Worm (Caenorhabditis elegans): ENCODE measurements around the gene R07G3.8.

Gene R07G3.8

ce11 chrII:7639036-7639435 is 18.7 kb upstream of the R07G3.8 start (continued):
- TF ChIP-seq daf-16 (GFP tag; optimal IDR thresholded peaks at IDR 0.05) = no peak
- peak; percentile 37 for TF ChIP-seq daf-16 (tag; optimal IDR thresholded peaks at IDR 0.05)
- no peak for TF ChIP-seq saeg-2 (GFP tag; IDR thresholded peaks at IDR 0.05)
- peak; percentile 13 for TF ChIP-seq hlh-30 (tag; optimal IDR thresholded peaks at IDR 0.05; ENCODE audit: insufficient read depth)
- no peak for TF ChIP-seq egl-43 (GFP tag; IDR thresholded peaks at IDR 0.05)
- TF ChIP-seq nhr-102 (tag; optimal IDR thresholded peaks at IDR 0.05) = no peak
- TF ChIP-seq mxl-3 (GFP tag; optimal IDR thresholded peaks at IDR 0.05) = peak; percentile 50
- no peak for TF ChIP-seq mep-1 (tag; optimal IDR thresholded peaks at IDR 0.05)
- no peak for TF ChIP-seq madf-9 (GFP tag; conservative IDR thresholded peaks at IDR 0.05)
- TF ChIP-seq arid-1 (GFP tag; conservative IDR thresholded peaks at IDR 0.05) = no peak
- TF ChIP-seq F37D6.2 (tag; optimal IDR thresholded peaks at IDR 0.05) = no peak
- no peak for TF ChIP-seq zip-2 (tag; optimal IDR thresholded peaks at IDR 0.05)
- no peak for TF ChIP-seq mes-2 (tag; optimal IDR thresholded peaks at IDR 0.05; ENCODE audit: poor library complexity, severe bottlenecking)
- no peak for TF ChIP-seq nhr-10 (tag; optimal IDR thresholded peaks at IDR 0.05)
- no peak for TF ChIP-seq pha-4 (GFP tag; IDR thresholded peaks at IDR 0.05)
- no peak for TF ChIP-seq pha-4 (tag; optimal IDR thresholded peaks at IDR 0.05)

ce11 chrII:7636941-7637340 is 16.6 kb upstream of the R07G3.8 start:
- TF ChIP-seq R02D3.7 (tag; optimal IDR thresholded peaks at IDR 0.05) (no peak), aha-1 (tag) (peak; percentile 64)

- TF ChIP-seq php-3 (GFP tag; IDR thresholded peaks at IDR 0.05) (0 out of 2 replicates have a peak, but pooled peaks have one; percentile 13), F26F4.8 (GFP tag; conservative IDR thresholded peaks at IDR 0.05) (0 out of 2 replicates have a peak, but pooled peaks have one; percentile 20), F44E2.7 (GFP tag; IDR thresholded peaks at IDR 0.05) (0 out of 2 replicates have a peak, but pooled peaks have one; percentile 76), set-16 (GFP tag; IDR thresholded peaks at IDR 0.05) (peak; percentile 57), hlh-30 (tag; optimal IDR thresholded peaks at IDR 0.05; ENCODE audit: insufficient read depth) (peak; percentile 43), zfp-3 (GFP tag; conservative IDR thresholded peaks at IDR 0.05) (no peak), aha-1 (tag) (peak; percentile 11), snpc-4 (tag; optimal IDR thresholded peaks at IDR 0.05) (no peak)
Observed at ce11 chrII:7635296-7635695, 15.0 kb upstream of the R07G3.8 start.

- TF ChIP-seq cey-2 (tag; optimal IDR thresholded peaks at IDR 0.05; ENCODE audit: borderline replicate concordance, insufficient read depth) (no peak), mep-1 (tag; optimal IDR thresholded peaks at IDR 0.05) (no peak), unc-39 (tag; optimal IDR thresholded peaks at IDR 0.05) (no peak), nhr-11 (tag; optimal IDR thresholded peaks at IDR 0.05) (no peak), fkh-10 (GFP tag; optimal IDR thresholded peaks at IDR 0.05) (peak; percentile 79), tra-1 (GFP tag; IDR thresholded peaks at IDR 0.05) (no peak), nhr-6 (tag; optimal IDR thresholded peaks at IDR 0.05) (no peak), gei-8 (GFP tag; optimal IDR thresholded peaks at IDR 0.05) (no peak), dmd-9 (GFP tag; IDR thresholded peaks at IDR 0.05) (no peak), lsy-2 (tag; optimal IDR thresholded peaks at IDR 0.05) (peak in 1 of 2 experiments; percentile 62), ztf-11 (tag; optimal IDR thresholded peaks at IDR 0.05) (no peak), unc-62 (GFP tag; optimal IDR thresholded peaks at IDR 0.05 in 1 of 2) (no peak), unc-62 (tag; optimal IDR thresholded peaks at IDR 0.05) (no peak), attf-4 (tag; optimal IDR thresholded peaks at IDR 0.05) (no peak)
Observed at ce11 chrII:7631677-7632210, 11.4 kb upstream of the R07G3.8 start.
